Fruit fly (Drosophila melanogaster): Measurements from ENCODE around the gene SA1.

Gene SA1

DNA sequence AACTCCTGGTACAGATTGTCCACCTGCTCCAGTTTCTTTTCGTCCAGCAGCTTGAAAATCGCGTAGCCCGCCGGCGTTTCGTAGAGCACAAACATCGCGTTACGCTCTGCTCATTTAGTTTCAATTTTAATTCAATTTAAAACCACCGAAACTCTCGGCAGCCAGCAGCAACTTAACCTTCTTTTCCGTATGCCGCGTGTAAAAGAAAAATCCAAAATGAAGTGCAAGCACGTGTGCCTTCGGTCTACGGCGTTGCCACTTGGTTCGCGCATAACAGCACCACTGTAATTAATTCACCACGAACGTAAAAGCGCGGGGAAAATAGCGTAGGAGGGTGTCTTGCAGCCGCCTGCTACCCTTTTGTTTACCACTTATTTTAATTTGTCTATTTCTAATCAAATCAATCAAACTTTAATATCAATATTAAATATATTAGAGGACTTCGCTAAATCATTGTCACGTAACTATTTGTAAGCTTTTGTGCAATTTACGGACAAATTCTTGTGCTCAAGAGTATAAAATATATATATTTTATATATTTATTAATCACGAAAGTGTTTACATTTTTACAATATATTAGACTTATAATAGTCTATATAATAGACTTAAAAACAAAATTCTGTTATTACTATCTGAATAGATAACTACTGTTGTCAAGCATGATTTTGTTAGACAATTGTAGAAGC lies 31.6 kb upstream of the SA1 start, which contains the start of gene nop5 (continued):
- no peak for TF ChIP-seq chinmo (GFP tag; IDR thresholded peaks at IDR 0.05; ENCODE audit: partially characterized antibody)
- no peak for TF ChIP-seq CG1647 (GFP tag; optimal IDR thresholded peaks at IDR 0.05)
- no peak for TF ChIP-seq D (optimal IDR thresholded peaks at IDR 0.05)
- TF ChIP-seq D (GFP tag; optimal IDR thresholded peaks at IDR 0.05): peak; percentile 69
- no peak for TF ChIP-seq CG32767 (GFP tag; IDR thresholded peaks at IDR 0.05)
- peak; percentile 65 for TF ChIP-seq CG15601 (tag; optimal IDR thresholded peaks at IDR 0.05)
- no peak for TF ChIP-seq HLH3B (GFP tag; IDR thresholded peaks at IDR 0.05)
- peak; percentile 73 for TF ChIP-seq CG10209 (GFP tag; optimal IDR thresholded peaks at IDR 0.05)
- TF ChIP-seq stc (GFP tag; IDR thresholded peaks at IDR 0.05): no peak
- no peak for TF ChIP-seq CG2202 (tag; optimal IDR thresholded peaks at IDR 0.05)
- TF ChIP-seq CG11085 (GFP tag; IDR thresholded peaks at IDR 0.05): no peak
- no peak for TF ChIP-seq CG10462 (GFP tag; optimal IDR thresholded peaks at IDR 0.05)
- TF ChIP-seq bsh (GFP tag; optimal IDR thresholded peaks at IDR 0.05): peak in 1 of 2 experiments; percentile 54
- TF ChIP-seq Elba2 (GFP tag; optimal IDR thresholded peaks at IDR 0.05): no peak
- TF ChIP-seq CG6813 (GFP tag; optimal IDR thresholded peaks at IDR 0.05): no peak
- TF ChIP-seq MBD-R2 (GFP tag; IDR thresholded peaks at IDR 0.05): 0 out of 2 replicates have a peak, but pooled peaks have one; percentile 7
- peak; percentile 26 for TF ChIP-seq CG18764 (GFP tag; optimal IDR thresholded peaks at IDR 0.05)
- TF ChIP-seq bigmax (GFP tag; optimal IDR thresholded peaks at IDR 0.05): peak; percentile 93
- peak; percentile 65 for TF ChIP-seq CG15696 (tag; optimal IDR thresholded peaks at IDR 0.05)
- TF ChIP-seq CG3407 (GFP tag; optimal IDR thresholded peaks at IDR 0.05): no peak
- no peak for TF ChIP-seq CG11398 (GFP tag; optimal IDR thresholded peaks at IDR 0.05)
- no peak for TF ChIP-seq CG2889 (GFP tag; IDR thresholded peaks at IDR 0.05)
- TF ChIP-seq CG2199 (GFP tag; IDR thresholded peaks at IDR 0.05): no peak
- no peak for TF ChIP-seq Side (GFP tag; optimal IDR thresholded peaks at IDR 0.05)
- TF ChIP-seq Med (GFP tag): peak; percentile 89
- TF ChIP-seq Oli (tag; optimal IDR thresholded peaks at IDR 0.05): no peak
- no peak for TF ChIP-seq mirr (GFP tag; optimal IDR thresholded peaks at IDR 0.05)
- TF ChIP-seq CG30431 (GFP tag; optimal IDR thresholded peaks at IDR 0.05): peak; percentile 35
- no peak for TF ChIP-seq lbe (GFP tag; optimal IDR thresholded peaks at IDR 0.05)
- no peak for TF ChIP-seq CG10366 (GFP tag; IDR thresholded peaks at IDR 0.05)
- no peak for TF ChIP-seq CTCF (GFP tag; optimal IDR thresholded peaks at IDR 0.05)
- no peak for TF ChIP-seq ttk (GFP tag; IDR thresholded peaks at IDR 0.05)
- TF ChIP-seq zfh2 (GFP tag; optimal IDR thresholded peaks at IDR 0.05): no peak
- TF ChIP-seq CG1529 (GFP tag; optimal IDR thresholded peaks at IDR 0.05): peak; percentile 38
- TF ChIP-seq bcd (GFP tag; optimal IDR thresholded peaks at IDR 0.05): peak; percentile 26
- no peak for TF ChIP-seq nerfin-2 (GFP tag; IDR thresholded peaks at IDR 0.05; ENCODE audit: partially characterized antibody)
- TF ChIP-seq Mrtf (GFP tag; IDR thresholded peaks at IDR 0.05): no peak
- no peak for TF ChIP-seq en (GFP tag; optimal IDR thresholded peaks at IDR 0.05)
- TF ChIP-seq fu2 (GFP tag; optimal IDR thresholded peaks at IDR 0.05): no peak
- TF ChIP-seq CG9876 (GFP tag; optimal IDR thresholded peaks at IDR 0.05): no peak
- TF ChIP-seq Dll (GFP tag; IDR thresholded peaks at IDR 0.05; ENCODE audit: partially characterized antibody): no peak
- peak; percentile 40 for TF ChIP-seq Fer2 (tag; optimal IDR thresholded peaks at IDR 0.05)
- TF ChIP-seq CG13123 (GFP tag; optimal IDR thresholded peaks at IDR 0.05): peak; percentile 18
- TF ChIP-seq CG2120 (GFP tag; optimal IDR thresholded peaks at IDR 0.05): peak; percentile 35
- TF ChIP-seq CG17361 (GFP tag; IDR thresholded peaks at IDR 0.05): peak; percentile 92
- peak; percentile 88 for TF ChIP-seq cwo (GFP tag; optimal IDR thresholded peaks at IDR 0.05)
- TF ChIP-seq CG6254 (GFP tag; optimal IDR thresholded peaks at IDR 0.05): peak; percentile 55
- TF ChIP-seq aop (GFP tag; IDR thresholded peaks at IDR 0.05): no peak
- no peak for TF ChIP-seq CG17612 (GFP tag; IDR thresholded peaks at IDR 0.05)
- TF ChIP-seq eve (GFP tag; optimal IDR thresholded peaks at IDR 0.05): no peak
- peak; percentile 73 for TF ChIP-seq CG13775 (GFP tag; optimal IDR thresholded peaks at IDR 0.05)

Measured in whole organism, embryonic.